Fruit fly (Drosophila melanogaster) whole organism, prepupa: ENCODE results near the gene Gfrl.

ENCODE experiments used
- Blimp-1 ChIP-seq: fragments of 200-800 bp; sonication (Bioruptor generic); optimal IDR thresholded peaks from 3 replicates; lab custom pipeline; 2017; ENCODE audit warnings: missing biosample characterization, missing genetic modification characterization, mild to moderate bottlenecking, moderate library complexity, missing genetic modification reagents
- CG10631 ChIP-seq: fragments of 200-800 bp; sonication (Bioruptor generic); optimal IDR thresholded peaks from 2 replicates; lab custom pipeline; 2016; ENCODE audit warnings: missing biosample characterization, missing genetic modification characterization
- CG11294 ChIP-seq: fragments of 200-800 bp; sonication (Bioruptor generic); IDR thresholded peaks from 2 replicates; pipeline ENCODE4 v1.3.6; 2022; ENCODE audit warnings: missing biosample characterization, missing genetic modification characterization
- CG11762 ChIP-seq: fragments of 200-800 bp; sonication (Bioruptor generic); optimal IDR thresholded peaks from 3 replicates; lab custom pipeline; 2016; ENCODE audit warnings: missing biosample characterization, missing genetic modification characterization; ENCODE audit not compliant: insufficient read depth
- CG11902 ChIP-seq: fragments of 200-800 bp; sonication (Bioruptor generic); optimal IDR thresholded peaks from 3 replicates; lab custom pipeline; 2016; ENCODE audit warnings: missing biosample characterization, missing genetic modification characterization
- CG1621 ChIP-seq: fragments of 200-800 bp; sonication (Bioruptor generic); optimal IDR thresholded peaks from 3 replicates; lab custom pipeline; 2018; ENCODE audit warnings: missing biosample characterization, mild to moderate bottlenecking, missing genetic modification characterization
- CG3032 ChIP-seq: fragments of 200-800 bp; optimal IDR thresholded peaks from 2 replicates; lab custom pipeline; 2019; ENCODE audit warnings: missing biosample characterization, mild to moderate bottlenecking, missing genetic modification characterization, moderate library complexity
- CG31627 ChIP-seq: fragments of 200-800 bp; sonication (Bioruptor generic); optimal IDR thresholded peaks from 3 replicates; lab custom pipeline; 2016; ENCODE audit warnings: missing biosample characterization, missing genetic modification characterization
- CG32006 ChIP-seq: fragments of 200-800 bp; sonication (Bioruptor generic); optimal IDR thresholded peaks from 3 replicates; lab custom pipeline; 2017; ENCODE audit warnings: missing biosample characterization, mild to moderate bottlenecking, missing genetic modification characterization
- CG4318 ChIP-seq: fragments of 200-800 bp; sonication (Bioruptor generic); optimal IDR thresholded peaks from 3 replicates; lab custom pipeline; 2017; ENCODE audit warnings: missing biosample characterization, mild to moderate bottlenecking, missing genetic modification characterization
- CG6163 ChIP-seq: fragments of 200-800 bp; sonication (Bioruptor generic); IDR thresholded peaks from 3 replicates; pipeline ENCODE4 v1.3.6; 2022; ENCODE audit warnings: missing biosample characterization, missing genetic modification characterization
- CG6792 ChIP-seq: fragments of 200-800 bp; sonication (Bioruptor generic); optimal IDR thresholded peaks from 3 replicates; lab custom pipeline; 2016; ENCODE audit warnings: missing biosample characterization, missing genetic modification characterization
- CG6854 ChIP-seq: fragments of 200-800 bp; sonication (Bioruptor generic); optimal IDR thresholded peaks from 2 replicates; lab custom pipeline; 2017; ENCODE audit warnings: missing biosample characterization, mild to moderate bottlenecking, missing genetic modification characterization
- CG8319 ChIP-seq: fragments of 200-800 bp; sonication (Bioruptor generic); optimal IDR thresholded peaks from 3 replicates; lab custom pipeline; 2016; ENCODE audit warnings: missing biosample characterization, missing genetic modification characterization
- CG8632 ChIP-seq: fragments of 200-800 bp; sonication (Bioruptor generic); optimal IDR thresholded peaks from 3 replicates; lab custom pipeline; 2016; ENCODE audit warnings: missing biosample characterization, missing genetic modification characterization
- Eip75B ChIP-seq: fragments of 200-800 bp; sonication (Bioruptor generic); optimal IDR thresholded peaks from 3 replicates; lab custom pipeline; 2016; ENCODE audit warnings: missing biosample characterization, missing genetic modification characterization
- Eip78C ChIP-seq: fragments of 200-800 bp; sonication (Bioruptor generic); peaks from one replicate; lab custom pipeline; 2016; ENCODE audit warnings: missing biosample characterization, missing genetic modification characterization
- Ets21C ChIP-seq: fragments of 200-800 bp; sonication (Bioruptor generic); optimal IDR thresholded peaks from 3 replicates; lab custom pipeline; 2016; ENCODE audit warnings: missing biosample characterization, missing genetic modification characterization
- Ets96B ChIP-seq: fragments of 200-800 bp; optimal IDR thresholded peaks from 2 replicates; lab custom pipeline; 2019; ENCODE audit warnings: missing biosample characterization, mild to moderate bottlenecking, missing genetic modification characterization, moderate library complexity
- Gug ChIP-seq: fragments of 200-800 bp; sonication (Bioruptor generic); IDR thresholded peaks from 2 replicates; pipeline ENCODE4 v1.3.6; 2022; ENCODE audit warnings: missing biosample characterization, missing genetic modification characterization
- Hr4 ChIP-seq: fragments of 200-800 bp; sonication (Bioruptor generic); optimal IDR thresholded peaks from 3 replicates; lab custom pipeline; 2016; ENCODE audit warnings: missing biosample characterization, missing genetic modification characterization
- Met ChIP-seq: fragments of 200-800 bp; sonication (Bioruptor generic); optimal IDR thresholded peaks from 3 replicates; lab custom pipeline; 2016; ENCODE audit warnings: missing biosample characterization, missing genetic modification characterization
- OdsH ChIP-seq: fragments of 200-800 bp; sonication (Bioruptor generic); optimal IDR thresholded peaks from 3 replicates; lab custom pipeline; 2016; ENCODE audit warnings: missing biosample characterization, missing genetic modification characterization
- Smox ChIP-seq: fragments of 200-800 bp; sonication (Bioruptor generic); optimal IDR thresholded peaks from 3 replicates; lab custom pipeline; 2016; ENCODE audit warnings: missing biosample characterization, missing genetic modification characterization
- Sox102F ChIP-seq: fragments of 200-800 bp; sonication (Bioruptor generic); optimal IDR thresholded peaks from 2 replicates; lab custom pipeline; 2016; ENCODE audit warnings: missing biosample characterization, mild to moderate bottlenecking, missing genetic modification characterization
- Sox14 ChIP-seq: fragments of 200-800 bp; sonication (Bioruptor generic); optimal IDR thresholded peaks from 3 replicates; lab custom pipeline; 2016; ENCODE audit warnings: missing biosample characterization, missing genetic modification characterization
- Sox15 ChIP-seq: fragments of 200-800 bp; sonication (Bioruptor generic); optimal IDR thresholded peaks from 3 replicates; lab custom pipeline; 2016; ENCODE audit warnings: missing biosample characterization, missing genetic modification characterization
- acj6 ChIP-seq: fragments of 200-800 bp; sonication (Bioruptor generic); optimal IDR thresholded peaks from 3 replicates; lab custom pipeline; 2016; ENCODE audit warnings: missing biosample characterization, missing genetic modification characterization
- cyc ChIP-seq: fragments of 200-800 bp; sonication (Bioruptor generic); optimal IDR thresholded peaks from 3 replicates; lab custom pipeline; 2016; ENCODE audit warnings: missing biosample characterization, missing genetic modification characterization
- dac ChIP-seq: fragments of 200-800 bp; sonication (Bioruptor generic); optimal IDR thresholded peaks from 2 replicates; lab custom pipeline; 2017; ENCODE audit warnings: missing biosample characterization, mild to moderate bottlenecking, missing genetic modification characterization
- dsx ChIP-seq: fragments of 200-800 bp; optimal IDR thresholded peaks from 3 replicates; lab custom pipeline; 2019; ENCODE audit warnings: missing biosample characterization, mild to moderate bottlenecking, missing genetic modification characterization, moderate library complexity; ENCODE audit not compliant: poor library complexity, severe bottlenecking
- eg ChIP-seq: fragments of 200-800 bp; sonication (Bioruptor generic); IDR thresholded peaks from 3 replicates; pipeline ENCODE4 v1.3.6; 2022; ENCODE audit warnings: missing biosample characterization, missing genetic modification characterization
- esn ChIP-seq: fragments of 200-800 bp; sonication (Bioruptor generic); optimal IDR thresholded peaks from 2 replicates; lab custom pipeline; 2016; ENCODE audit warnings: missing biosample characterization, mild to moderate bottlenecking, missing genetic modification characterization, moderate library complexity
- fd85E ChIP-seq: fragments of 200-800 bp; sonication (Bioruptor generic); optimal IDR thresholded peaks from 3 replicates; lab custom pipeline; 2016; ENCODE audit warnings: missing biosample characterization, missing genetic modification characterization
- net ChIP-seq: fragments of 200-800 bp; sonication (Bioruptor generic); optimal IDR thresholded peaks from 3 replicates; lab custom pipeline; 2016; ENCODE audit warnings: missing biosample characterization, missing genetic modification characterization
- salr ChIP-seq, 2 experiments: fragments of 200-800 bp; sonication (Bioruptor generic); optimal IDR thresholded peaks; 3 replicates each; lab custom pipeline; 2016 to 2018; ENCODE audit warnings: missing biosample characterization in 2 of 2, missing genetic modification characterization in 2 of 2, mild to moderate bottlenecking in 1 of 2
- spab ChIP-seq: fragments of 200-800 bp; sonication (Bioruptor generic); optimal IDR thresholded peaks from 2 replicates; lab custom pipeline; 2017; ENCODE audit warnings: missing biosample characterization, mild to moderate bottlenecking, missing genetic modification characterization, missing genetic modification reagents
- svp ChIP-seq: fragments of 200-800 bp; sonication (Bioruptor generic); peaks from one replicate; lab custom pipeline; 2016; ENCODE audit warnings: missing biosample characterization, missing genetic modification characterization

Gfrl gene

dm6 chr3R:20484441-20484840 lies at the start of gene Gfrl:
Gene Gfrl, minus strand, starts transcription at chr3R:20484588.
- TF ChIP-seq CG10631 (GFP tag; lab: Kevin White, UChicago) (no peak), esn (GFP tag; lab: Kevin White, UChicago) (no peak), CG6854 (GFP tag; lab: Kevin White, UChicago) (no peak), dsx (no peak)

- TF ChIP-seq svp (GFP tag; lab: Kevin White, UChicago) (no peak), Blimp-1 (no peak), CG31627 (no peak), Hr4 (GFP tag; lab: Kevin White, UChicago) (no peak), CG8632 (GFP tag; lab: Kevin White, UChicago) (no peak), Eip78C (GFP tag; lab: Kevin White, UChicago) (no peak), CG6163 (GFP tag; lab: Robert Waterston, UW) (no peak), CG4318 (GFP tag; lab: Kevin White, UChicago) (no peak), Sox102F (GFP tag; lab: Kevin White, UChicago) (no peak), Sox15 (GFP tag; lab: Kevin White, UChicago) (no peak), dac (GFP tag; lab: Kevin White, UChicago) (no peak), acj6 (no peak), CG3032 (tag; lab: Kevin White, UChicago) (no peak), eg (no peak), CG10631 (GFP tag; lab: Kevin White, UChicago) (no peak), CG32006 (GFP tag; lab: Kevin White, UChicago) (no peak), Eip75B (GFP tag; lab: Kevin White, UChicago) (no peak), spab (GFP tag; lab: Kevin White, UChicago) (no peak), CG6854 (GFP tag; lab: Kevin White, UChicago) (no peak), Smox (GFP tag; lab: Kevin White, UChicago) (no peak)
- TF ChIP-seq, all 60 proteins: peak for 0
Measured at dm6 chr3R:20512368-20512767, 28.0 kb upstream of the Gfrl start, which contains the start of gene MFS9. Gene MFS9, minus strand, starts transcription at chr3R:20512468.

dm6 chr3R:20509377-20509776 lies 25.0 kb upstream of the Gfrl start:
- no peak for TF ChIP-seq CG6792 (GFP tag; lab: Kevin White, UChicago)
- no peak for TF ChIP-seq CG11294 (GFP tag; lab: Robert Waterston, UW)
- TF ChIP-seq Eip78C (GFP tag; lab: Kevin White, UChicago), result peak; percentile 31
- no peak for TF ChIP-seq Ets96B
- TF ChIP-seq Blimp-1, result peak; percentile 16
- TF ChIP-seq dsx, result peak; percentile 74

DNA sequence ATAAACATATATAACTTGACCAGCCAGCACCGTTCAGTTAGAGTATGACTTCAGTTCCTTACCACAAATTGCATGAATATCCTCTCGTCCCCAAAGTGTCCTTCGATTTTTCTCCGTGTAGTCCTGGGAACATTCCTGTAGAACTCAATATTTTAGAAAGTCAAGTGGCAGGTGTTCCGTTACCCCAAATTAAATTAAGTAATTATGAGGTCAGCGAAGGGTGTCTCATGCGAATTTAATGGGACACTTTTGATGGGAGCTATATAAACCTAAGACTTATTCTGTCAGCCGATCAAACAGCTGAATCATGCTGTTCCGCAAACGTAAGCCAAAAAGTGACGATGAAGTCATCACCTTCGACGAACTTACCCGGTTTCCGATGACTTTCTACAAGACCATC lies 20.1 kb upstream of the Gfrl start, which contains the start of gene Or92a:
Gene Or92a, plus strand, starts transcription at position 301 of the 400 bp plus-strand sequence.
- no peak for TF ChIP-seq Sox15 (GFP tag; lab: Kevin White, UChicago)
- no peak for TF ChIP-seq cyc
- TF ChIP-seq CG6792 (GFP tag; lab: Kevin White, UChicago), result no peak
- no peak for TF ChIP-seq Smox (GFP tag; lab: Kevin White, UChicago)
- TF ChIP-seq Blimp-1, result no peak
- no peak for TF ChIP-seq CG8319 (GFP tag; lab: Kevin White, UChicago)
- no peak for TF ChIP-seq CG11902
- no peak for TF ChIP-seq eg
- no peak for TF ChIP-seq CG11762
- no peak for TF ChIP-seq CG6854 (GFP tag; lab: Kevin White, UChicago)
- TF ChIP-seq, all 60 proteins: peak for 0

DNA sequence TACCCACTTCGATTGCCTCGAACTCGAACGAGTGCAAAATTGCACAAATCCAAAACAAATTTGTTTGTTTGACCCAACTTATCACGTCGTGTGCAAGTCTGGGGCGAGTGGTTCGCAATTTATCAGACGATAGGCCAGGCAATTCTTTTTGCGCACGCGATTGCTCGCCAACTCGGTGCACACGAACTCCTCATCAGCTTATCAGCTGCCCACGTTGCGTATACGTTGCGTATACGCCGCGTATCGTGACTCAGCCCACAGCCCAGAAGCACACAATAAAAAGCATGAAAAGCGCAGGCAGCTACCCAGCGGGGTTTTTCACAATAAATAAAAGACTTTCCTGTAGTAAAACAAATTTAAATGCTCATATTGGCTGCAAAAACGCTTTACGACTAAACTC lies 19.3 kb upstream of the Gfrl start, which contains the start of gene MtnB:
Gene MtnB, minus strand, starts transcription at position 101 of the 400 bp plus-strand sequence.
- TF ChIP-seq CG1621 (tag; lab: Kevin White, UChicago), result no peak
- no peak for TF ChIP-seq Ets96B
- no peak for TF ChIP-seq net (GFP tag; lab: Kevin White, UChicago)
- no peak for TF ChIP-seq Ets21C (GFP tag; lab: Kevin White, UChicago)
- TF ChIP-seq CG11762, result no peak
- TF ChIP-seq Met (GFP tag; lab: Kevin White, UChicago), result no peak
- TF ChIP-seq CG11902, result no peak
- TF ChIP-seq Hr4 (GFP tag; lab: Kevin White, UChicago), result no peak
- no peak for TF ChIP-seq fd85E
- TF ChIP-seq OdsH (GFP tag; lab: Kevin White, UChicago), result no peak
- TF ChIP-seq CG32006 (GFP tag; lab: Kevin White, UChicago), result no peak
- no peak for TF ChIP-seq Blimp-1
- no peak for TF ChIP-seq salr (GFP tag; optimal IDR thresholded peaks at IDR 0.05; lab: Kevin White, UChicago)
- TF ChIP-seq Sox14 (GFP tag; lab: Kevin White, UChicago), result no peak
- no peak for TF ChIP-seq eg
- no peak for TF ChIP-seq dac (GFP tag; lab: Kevin White, UChicago)
- TF ChIP-seq CG6854 (GFP tag; lab: Kevin White, UChicago), result no peak
- TF ChIP-seq Gug, result no peak
- no peak for TF ChIP-seq acj6
- no peak for TF ChIP-seq CG6163 (GFP tag; lab: Robert Waterston, UW)
